Fruit fly (Drosophila melanogaster) whole organism, embryonic: ENCODE measurements around the gene CG14450.

Experiments
- ATbp ChIP-seq: fragments of 200-800 bp; sonication (Bioruptor generic); optimal IDR thresholded peaks from 2 replicates; lab custom pipeline; 2017; ENCODE audit warnings: missing biosample characterization, mild to moderate bottlenecking, missing genetic modification characterization, missing genetic modification reagents
- B-H1 ChIP-seq: fragments of 200-800 bp; sonication (Bioruptor generic); IDR thresholded peaks from 3 replicates; pipeline ENCODE4 v1.3.6; 2022; ENCODE audit warnings: missing biosample characterization, missing genetic modification characterization
- CG10274 ChIP-seq: fragments of 200-800 bp; sonication (Bioruptor generic); optimal IDR thresholded peaks from 3 replicates; lab custom pipeline; 2017; ENCODE audit warnings: missing biosample characterization, mild to moderate bottlenecking, missing genetic modification characterization
- CG11093 ChIP-seq: fragments of 200-800 bp; sonication (Bioruptor generic); IDR thresholded peaks from 3 replicates; pipeline ENCODE4 v1.3.6; 2022; ENCODE audit warnings: missing biosample characterization, missing genetic modification characterization
- CG12236 ChIP-seq: fragments of 200-800 bp; sonication (Bioruptor generic); optimal IDR thresholded peaks from 2 replicates; lab custom pipeline; 2016; ENCODE audit warnings: missing biosample characterization, missing genetic modification characterization
- CG12744 ChIP-seq: fragments of 200-800 bp; sonication (Bioruptor generic); optimal IDR thresholded peaks from 2 replicates; lab custom pipeline; 2016; ENCODE audit warnings: missing biosample characterization, missing genetic modification characterization
- CG13123 ChIP-seq: fragments of 200-800 bp; sonication (Bioruptor generic); optimal IDR thresholded peaks from 2 replicates; lab custom pipeline; 2016; ENCODE audit warnings: missing biosample characterization, missing genetic modification characterization
- CG1602 ChIP-seq: fragments of 200-800 bp; sonication (Bioruptor generic); optimal IDR thresholded peaks from 3 replicates; lab custom pipeline; 2016; ENCODE audit warnings: missing biosample characterization, missing genetic modification characterization
- CG17612 ChIP-seq: fragments of 200-800 bp; sonication (Bioruptor generic); IDR thresholded peaks from 2 replicates; pipeline ENCODE4 v1.3.6; 2022; ENCODE audit warnings: missing biosample characterization, missing genetic modification characterization
- CG2678 ChIP-seq: fragments of 200-800 bp; sonication (Bioruptor generic); optimal IDR thresholded peaks from 3 replicates; lab custom pipeline; 2019; ENCODE audit warnings: missing biosample characterization, mild to moderate bottlenecking, missing genetic modification characterization, moderate library complexity
- CG2875 ChIP-seq: fragments of 200-800 bp; sonication (Bioruptor generic); optimal IDR thresholded peaks from 2 replicates; lab custom pipeline; 2017; ENCODE audit warnings: missing biosample characterization, mild to moderate bottlenecking, missing genetic modification characterization, missing genetic modification reagents
- CG30431 ChIP-seq: fragments of 200-800 bp; sonication (Bioruptor generic); optimal IDR thresholded peaks from 2 replicates; lab custom pipeline; 2017; ENCODE audit warnings: missing biosample characterization, missing genetic modification characterization
- CG3281 ChIP-seq: fragments of 200-800 bp; sonication (Bioruptor generic); optimal IDR thresholded peaks from 3 replicates; lab custom pipeline; 2017; ENCODE audit warnings: missing biosample characterization, mild to moderate bottlenecking, missing genetic modification characterization
- CG3847 ChIP-seq: fragments of 200-800 bp; sonication (Bioruptor generic); IDR thresholded peaks from 2 replicates; pipeline ENCODE4 v1.3.6; 2022; ENCODE audit warnings: missing biosample characterization, missing genetic modification characterization
- CG43689 ChIP-seq: fragments of 200-800 bp; sonication (Bioruptor generic); IDR thresholded peaks from 2 replicates; pipeline ENCODE4 v1.3.6; 2022; ENCODE audit warnings: missing biosample characterization, missing genetic modification characterization
- CG4820 ChIP-seq: fragments of 200-800 bp; sonication (Bioruptor generic); optimal IDR thresholded peaks from 3 replicates; lab custom pipeline; 2016; ENCODE audit warnings: missing biosample characterization, missing genetic modification characterization
- CG6175 ChIP-seq: fragments of 200-800 bp; sonication (Bioruptor generic); IDR thresholded peaks from 3 replicates; pipeline ENCODE4 v1.3.6; 2022; ENCODE audit warnings: missing biosample characterization, missing genetic modification characterization
- CG6272 ChIP-seq: fragments of 200-800 bp; sonication (Bioruptor generic); IDR thresholded peaks from 2 replicates; pipeline ENCODE4 v1.3.6; 2022; ENCODE audit warnings: missing biosample characterization, missing genetic modification characterization
- CG8281 ChIP-seq: fragments of 200-800 bp; sonication (Bioruptor generic); optimal IDR thresholded peaks from 2 replicates; lab custom pipeline; 2018; ENCODE audit warnings: missing biosample characterization, mild to moderate bottlenecking, missing genetic modification characterization, moderate library complexity
- CG9609 ChIP-seq: fragments of 200-800 bp; sonication (Bioruptor generic); optimal IDR thresholded peaks from 3 replicates; lab custom pipeline; 2016; ENCODE audit warnings: missing biosample characterization, missing genetic modification characterization
- CG9727 ChIP-seq: fragments of 200-800 bp; sonication (Bioruptor generic); optimal IDR thresholded peaks from 3 replicates; lab custom pipeline; 2017; ENCODE audit warnings: missing biosample characterization, mild to moderate bottlenecking, missing genetic modification characterization
- D19A ChIP-seq: fragments of 200-800 bp; optimal IDR thresholded peaks from 3 replicates; lab custom pipeline; 2019; ENCODE audit warnings: missing biosample characterization, mild to moderate bottlenecking, missing genetic modification characterization, moderate library complexity
- Dbx ChIP-seq: fragments of 200-800 bp; sonication (Bioruptor generic); IDR thresholded peaks from 3 replicates; pipeline ENCODE4 v1.3.6; 2022; ENCODE audit warnings: missing biosample characterization, missing genetic modification characterization
- Gsc ChIP-seq: fragments of 200-800 bp; sonication (Bioruptor generic); IDR thresholded peaks from 2 replicates; pipeline ENCODE4 v1.3.6; 2022; ENCODE audit warnings: missing biosample characterization, missing genetic modification characterization
- Hr78 ChIP-seq, 2 experiments: fragments of 200-800 bp in 1 of 2; fragments of >200 bp in 1 of 2; sonication (Bioruptor generic) in 1 of 2; optimal IDR thresholded peaks; 2 replicates each; lab custom pipeline; 2017 to 2019; ENCODE audit warnings: missing biosample characterization in 2 of 2, missing genetic modification characterization in 2 of 2, mild to moderate bottlenecking in 1 of 2, moderate library complexity in 1 of 2
- Jarid2 ChIP-seq: fragments of 200-800 bp; sonication (Bioruptor generic); optimal IDR thresholded peaks from 3 replicates; lab custom pipeline; 2017; ENCODE audit warnings: mild to moderate bottlenecking, missing biosample characterization, missing genetic modification reagents, missing genetic modification characterization
- Mrtf ChIP-seq: fragments of 200-800 bp; sonication (Bioruptor generic); IDR thresholded peaks from 3 replicates; pipeline ENCODE4 v1.3.6; 2022; ENCODE audit warnings: missing biosample characterization, missing genetic modification characterization
- NC2α ChIP-seq: fragments of 200-800 bp; sonication (Bioruptor generic); optimal IDR thresholded peaks from 2 replicates; lab custom pipeline; 2016; ENCODE audit warnings: missing biosample characterization, missing genetic modification characterization
- Rfx ChIP-seq: fragments of 200-800 bp; sonication (Bioruptor generic); IDR thresholded peaks from 2 replicates; pipeline ENCODE4 v1.3.6; 2022; ENCODE audit warnings: missing biosample characterization, missing genetic modification characterization
- Taf1 ChIP-seq: fragments of 200-800 bp; sonication (Bioruptor generic); IDR thresholded peaks from 2 replicates; pipeline ENCODE4 v1.3.6; 2022; ENCODE audit warnings: missing biosample characterization, missing genetic modification characterization
- amos ChIP-seq: fragments of 200-800 bp; sonication (Bioruptor generic); IDR thresholded peaks from 2 replicates; pipeline ENCODE4 v1.3.6; 2022; ENCODE audit warnings: missing biosample characterization, missing genetic modification characterization; ENCODE audit not compliant: partially characterized antibody
- ap ChIP-seq: fragments of 200-800 bp; sonication (Bioruptor generic); IDR thresholded peaks from 2 replicates; pipeline ENCODE4 v1.3.6; 2022; ENCODE audit warnings: missing biosample characterization, missing genetic modification characterization
- br ChIP-seq: fragments of >200 bp; optimal IDR thresholded peaks from 2 replicates; lab custom pipeline; 2017
- cg ChIP-seq: fragments of 200-800 bp; sonication (Bioruptor generic); optimal IDR thresholded peaks from 3 replicates; lab custom pipeline; 2019; ENCODE audit warnings: missing biosample characterization, mild to moderate bottlenecking, missing genetic modification characterization, moderate library complexity
- chif ChIP-seq, 2 experiments: fragments of 200-800 bp; sonication (Bioruptor generic); optimal IDR thresholded peaks; 3 replicates each; lab custom pipeline; 2016; ENCODE audit warnings: missing biosample characterization in 2 of 2, missing genetic modification characterization in 2 of 2
- dysf ChIP-seq: fragments of 200-800 bp; sonication (Bioruptor generic); IDR thresholded peaks from 3 replicates; pipeline ENCODE4 v1.3.6; 2022; ENCODE audit warnings: missing biosample characterization, missing genetic modification characterization
- en ChIP-seq: fragments of 200-800 bp; sonication (Bioruptor generic); optimal IDR thresholded peaks from 2 replicates; lab custom pipeline; 2016; ENCODE audit warnings: missing biosample characterization, missing genetic modification characterization
- grau ChIP-seq: fragments of 200-800 bp; optimal IDR thresholded peaks from 3 replicates; lab custom pipeline; 2019; ENCODE audit warnings: missing biosample characterization, mild to moderate bottlenecking, missing genetic modification characterization, moderate library complexity
- gro ChIP-seq: fragments of 200-800 bp; sonication (Bioruptor generic); optimal IDR thresholded peaks from 2 replicates; lab custom pipeline; 2016; ENCODE audit warnings: missing biosample characterization, missing genetic modification characterization
- ham ChIP-seq: fragments of 200-800 bp; sonication (Bioruptor generic); IDR thresholded peaks from 2 replicates; pipeline ENCODE4 v1.3.6; 2022; ENCODE audit warnings: missing biosample characterization, missing genetic modification characterization
- inv ChIP-seq: fragments of 200-800 bp; sonication (Bioruptor generic); IDR thresholded peaks from 2 replicates; pipeline ENCODE4 v1.3.6; 2022; ENCODE audit warnings: missing biosample characterization, missing genetic modification characterization; ENCODE audit not compliant: partially characterized antibody
- p53 ChIP-seq: fragments of 200-800 bp; sonication (Bioruptor generic); optimal IDR thresholded peaks from 2 replicates; lab custom pipeline; 2016; ENCODE audit warnings: missing biosample characterization, missing genetic modification characterization
- ranshi ChIP-seq: fragments of 200-800 bp; sonication (Bioruptor generic); IDR thresholded peaks from 2 replicates; pipeline ENCODE4 v1.3.6; 2022; ENCODE audit warnings: missing biosample characterization, missing genetic modification characterization
- scrt ChIP-seq: fragments of 200-800 bp; sonication (Bioruptor generic); optimal IDR thresholded peaks from 2 replicates; lab custom pipeline; 2018; ENCODE audit warnings: missing biosample characterization, mild to moderate bottlenecking, missing genetic modification characterization, moderate library complexity
- sd ChIP-seq: fragments of 200-800 bp; sonication (Bioruptor generic); optimal IDR thresholded peaks from 3 replicates; lab custom pipeline; 2018; ENCODE audit warnings: missing biosample characterization, mild to moderate bottlenecking, missing genetic modification characterization, moderate library complexity
- twi ChIP-seq: fragments of 200-800 bp; optimal IDR thresholded peaks from 2 replicates; lab custom pipeline; 2019; ENCODE audit warnings: missing biosample characterization, mild to moderate bottlenecking, missing genetic modification characterization, moderate library complexity
- unpg ChIP-seq: fragments of 200-800 bp; sonication (Bioruptor generic); optimal IDR thresholded peaks from 3 replicates; lab custom pipeline; 2018; ENCODE audit warnings: missing biosample characterization, mild to moderate bottlenecking, missing genetic modification characterization, moderate library complexity
- vvl ChIP-seq: fragments of 200-800 bp; sonication (Bioruptor generic); IDR thresholded peaks from 2 replicates; pipeline ENCODE4 v1.3.6; 2022; ENCODE audit warnings: missing biosample characterization, missing genetic modification characterization
- wek ChIP-seq: fragments of 200-800 bp; sonication (Bioruptor generic); optimal IDR thresholded peaks from 3 replicates; lab custom pipeline; 2018; ENCODE audit warnings: missing biosample characterization, mild to moderate bottlenecking, missing genetic modification characterization, moderate library complexity
- zen ChIP-seq: fragments of 200-800 bp; sonication (Bioruptor generic); optimal IDR thresholded peaks from 3 replicates; lab custom pipeline; 2018; ENCODE audit warnings: missing biosample characterization, mild to moderate bottlenecking, missing genetic modification characterization, moderate library complexity

CG14450 gene

dm6 chr3L:22717137-22717767, 10.3 kb downstream of the CG14450 start, which contains the start of the genes ArfGAP3 and CG32452 (continued):
- TF ChIP-seq CG13123 (GFP tag; lab: Kevin White, UChicago) (peak; percentile 53), unpg (GFP tag; lab: Kevin White, UChicago) (peak; percentile 68), B-H1 (GFP tag; lab: Robert Waterston, UW) (0 out of 3 replicates have a peak, but pooled peaks have one; percentile 40), CG1602 (GFP tag; lab: Kevin White, UChicago) (peak; percentile 74), wek (peak; percentile 96), CG11093 (GFP tag; lab: Robert Waterston, UW) (peak; percentile 47; the same call in 1 of the 3 replicates), Taf1 (GFP tag; lab: Robert Waterston, UW) (no peak), CG17612 (GFP tag; lab: Robert Waterston, UW) (0 out of 2 replicates have a peak, but pooled peaks have one; percentile 22), CG12744 (GFP tag; lab: Kevin White, UChicago) (no peak), CG2678 (tag; lab: Kevin White, UChicago) (peak; percentile 79), Mrtf (no peak; the same call in 2 of the 3 replicates), p53 (peak; percentile 46), CG2875 (peak; percentile 36), zen (tag; lab: Kevin White, UChicago) (peak; percentile 66), scrt (GFP tag; lab: Kevin White, UChicago) (no peak), inv (GFP tag; lab: Robert Waterston, UW) (peak; percentile 47), dysf (GFP tag; lab: Robert Waterston, UW) (peak; percentile 70; the same call in 2 of the 3 replicates), CG6175 (peak; percentile 34; the same call in 1 of the 3 replicates), Jarid2 (peak; percentile 30), CG6272 (GFP tag; lab: Robert Waterston, UW) (peak; percentile 53; the same call in 1 of the 2 replicates), Rfx (GFP tag; lab: Robert Waterston, UW) (peak; percentile 86), Hr78 (GFP tag; optimal IDR thresholded peaks at IDR 0.05; lab: Kevin White, UChicago) (no peak), ap (peak; percentile 44), amos (GFP tag; lab: Robert Waterston, UW) (peak; percentile 72), ham (GFP tag; lab: Robert Waterston, UW) (peak; percentile 43; the same call in 1 of the 2 replicates), Dbx (GFP tag; lab: Robert Waterston, UW) (peak; percentile 82), CG10274 (GFP tag; lab: Kevin White, UChicago) (no peak), br (lab: Kevin White, UChicago) (no peak), cg (GFP tag; lab: Kevin White, UChicago) (no peak), ATbp (GFP tag; lab: Kevin White, UChicago) (peak; percentile 29), CG8281 (tag; lab: Kevin White, UChicago) (peak; percentile 38), CG30431 (peak; percentile 47), vvl (GFP tag; lab: Robert Waterston, UW) (peak; percentile 77), sd (tag; lab: Kevin White, UChicago) (no peak), grau (tag; lab: Kevin White, UChicago) (peak; percentile 74), CG43689 (GFP tag; lab: Robert Waterston, UW) (0 out of 2 replicates have a peak, but pooled peaks have one; percentile 27), CG9727 (GFP tag; lab: Kevin White, UChicago) (peak; percentile 78), en (peak; percentile 5), CG3847 (GFP tag; lab: Robert Waterston, UW) (peak; percentile 80), ranshi (GFP tag; lab: Robert Waterston, UW) (peak; percentile 59; the same call in 1 of the 2 replicates), CG4820 (GFP tag; lab: Kevin White, UChicago) (peak; percentile 67), twi (tag; lab: Kevin White, UChicago) (peak; percentile 62), CG12236 (GFP tag; lab: Kevin White, UChicago) (peak; percentile 5), CG3281 (GFP tag; lab: Kevin White, UChicago) (peak; percentile 50), NC2α (no peak), D19A (tag; lab: Kevin White, UChicago) (peak; percentile 66), gro (GFP tag; lab: Kevin White, UChicago) (peak; percentile 24), CG9609 (peak; percentile 58), Gsc (GFP tag; lab: Robert Waterston, UW) (no peak), chif (GFP tag; optimal IDR thresholded peaks at IDR 0.05; lab: Kevin White, UChicago) (peak; percentile 34 to 59)
